Worm (Caenorhabditis elegans) whole organism, young adult: ENCODE results near the gene col-170.

Experiments
- B0019.2 ChIP-seq: fragments of 200-800 bp; sonication (Bioruptor generic); conservative IDR thresholded peaks from 2 replicates; pipeline ENCODE4 v1.3.6; 2022; ENCODE audit warnings: missing genetic modification reagents, missing genetic modification characterization, missing compliant biosample characterization
- B0336.3 ChIP-seq: fragments of 200-800 bp; sonication (Bioruptor generic); IDR thresholded peaks from 2 replicates; pipeline ENCODE4 v1.3.6; 2022; ENCODE audit warnings: missing genetic modification characterization, missing compliant biosample characterization
- F33H1.4 ChIP-seq: fragments of 200-800 bp; sonication (Bioruptor generic); IDR thresholded peaks from 2 replicates; pipeline ENCODE4 v1.3.6; 2022; ENCODE audit warnings: missing genetic modification reagents, missing genetic modification characterization, missing compliant biosample characterization
- F57A8.1 ChIP-seq: fragments of 200-800 bp; sonication (Bioruptor generic); optimal IDR thresholded peaks from 2 replicates; lab custom pipeline; 2018; ENCODE audit warnings: mild to moderate bottlenecking, missing genetic modification characterization, moderate library complexity, missing compliant biosample characterization
- akir-1 ChIP-seq: fragments of 200-800 bp; sonication (Bioruptor generic); optimal IDR thresholded peaks from 2 replicates; lab custom pipeline; 2018; ENCODE audit warnings: mild to moderate bottlenecking, missing genetic modification characterization, moderate library complexity, missing compliant biosample characterization
- ama-1 ChIP-seq, 3 experiments: fragments of 150-350 bp in 1 of 3; sonication (generic microtip) in 2 of 3; optimal IDR thresholded peaks; 2 replicates each; lab custom pipeline; 2014 to 2018; ENCODE audit warnings: missing biosample characterization in 2 of 3, missing genetic modification characterization in 2 of 3, missing genetic modification reagents in 2 of 3
- aptf-3 ChIP-seq: fragments of 200-800 bp; sonication (Bioruptor generic); IDR thresholded peaks from 2 replicates; pipeline ENCODE4 v1.3.6; 2022; ENCODE audit warnings: missing genetic modification characterization, missing compliant biosample characterization
- atf-7 ChIP-seq: sonication (generic microtip); optimal IDR thresholded peaks from 2 replicates; lab custom pipeline; 2017; ENCODE audit warnings: mild to moderate bottlenecking, missing genetic modification characterization, missing compliant biosample characterization
- attf-5 ChIP-seq: fragments of 200-800 bp; sonication (Bioruptor generic); optimal IDR thresholded peaks from 2 replicates; lab custom pipeline; 2018; ENCODE audit warnings: mild to moderate bottlenecking, missing genetic modification characterization, missing compliant biosample characterization
- cebp-1 ChIP-seq, 2 experiments: fragments of 200-800 bp in 1 of 2; sonication (Bioruptor generic) in 1 of 2; sonication (generic microtip) in 1 of 2; IDR thresholded peaks in 1 of 2; optimal IDR thresholded peaks in 1 of 2; 2 replicates each; pipeline versions ENCODE4 v1.3.6 to Lab custom; 2017 to 2022; ENCODE audit warnings: missing compliant biosample characterization in 2 of 2, missing genetic modification characterization in 2 of 2, mild to moderate bottlenecking in 1 of 2, missing genetic modification reagents in 1 of 2, moderate library complexity in 1 of 2
- ceh-100 ChIP-seq: fragments of 200-800 bp; sonication (Bioruptor generic); IDR thresholded peaks from 2 replicates; pipeline ENCODE4 v1.3.6; 2022; ENCODE audit warnings: missing genetic modification reagents, missing genetic modification characterization, missing compliant biosample characterization
- ceh-40 ChIP-seq: fragments of 200-800 bp; sonication (Bioruptor generic); IDR thresholded peaks from 2 replicates; pipeline ENCODE4 v1.3.6; 2022; ENCODE audit warnings: missing genetic modification characterization, missing compliant biosample characterization
- chd-7 ChIP-seq: sonication (generic microtip); optimal IDR thresholded peaks from 2 replicates; lab custom pipeline; 2016; ENCODE audit warnings: mild to moderate bottlenecking, missing genetic modification characterization, moderate library complexity, missing compliant biosample characterization
- die-1 ChIP-seq: sonication (generic microtip); optimal IDR thresholded peaks from 2 replicates; lab custom pipeline; 2016; ENCODE audit warnings: missing genotype, mild to moderate bottlenecking, missing genetic modification characterization, missing compliant biosample characterization
- dpff-1 ChIP-seq: sonication (generic microtip); optimal IDR thresholded peaks from 2 replicates; lab custom pipeline; 2017; ENCODE audit warnings: mild to moderate bottlenecking, missing genetic modification characterization, missing compliant biosample characterization
- dpl-1 ChIP-seq: fragments of 150-350 bp; optimal IDR thresholded peaks from 2 replicates; lab custom pipeline; 2014; ENCODE audit warnings: missing biosample characterization, missing genetic modification reagents, missing genetic modification characterization
- egrh-3 ChIP-seq: fragments of 200-800 bp; sonication (Bioruptor generic); IDR thresholded peaks from 2 replicates; pipeline ENCODE4 v1.3.6; 2022; ENCODE audit warnings: missing genetic modification reagents, missing genetic modification characterization, missing compliant biosample characterization
- ekl-4 ChIP-seq: fragments of 200-800 bp; sonication (Bioruptor generic); IDR thresholded peaks from 2 replicates; pipeline ENCODE4 v1.3.6; 2022; ENCODE audit warnings: missing genetic modification reagents, missing genetic modification characterization, missing compliant biosample characterization
- hmg-20 ChIP-seq: fragments of 200-800 bp; sonication (Bioruptor generic); IDR thresholded peaks from 2 replicates; pipeline ENCODE4 v1.3.6; 2022; ENCODE audit warnings: missing genetic modification reagents, missing genetic modification characterization, missing compliant biosample characterization
- let-607 ChIP-seq, 2 experiments: fragments of 200-800 bp in 1 of 2; sonication (Bioruptor generic) in 1 of 2; sonication (generic microtip) in 1 of 2; optimal IDR thresholded peaks; 2 replicates each; lab custom pipeline; 2016 to 2018; ENCODE audit warnings: mild to moderate bottlenecking in 2 of 2, missing compliant biosample characterization in 2 of 2, missing genetic modification characterization in 2 of 2, moderate library complexity in 2 of 2, missing genotype in 1 of 2
- lin-35 ChIP-seq, 3 experiments: fragments of 150-350 bp in 2 of 3; sonication (generic microtip) in 1 of 3; optimal IDR thresholded peaks; 2 replicates each; lab custom pipeline; 2014 to 2018; ENCODE audit warnings: missing biosample characterization in 3 of 3, missing genetic modification characterization in 3 of 3, missing genetic modification reagents in 3 of 3
- lin-40 ChIP-seq: sonication (generic microtip); optimal IDR thresholded peaks from 2 replicates; lab custom pipeline; 2016; ENCODE audit warnings: missing genetic modification characterization, mild to moderate bottlenecking, missing compliant biosample characterization, missing genotype, missing genetic modification reagents
- lsy-27 ChIP-seq: sonication (generic microtip); optimal IDR thresholded peaks from 2 replicates; lab custom pipeline; 2017; ENCODE audit warnings: missing genetic modification characterization, mild to moderate bottlenecking, missing compliant biosample characterization, antibody characterized with exemption, missing genotype, borderline replicate concordance; ENCODE audit not compliant: insufficient read depth
- madf-10 ChIP-seq: sonication (generic microtip); optimal IDR thresholded peaks from 2 replicates; lab custom pipeline; 2016; ENCODE audit warnings: mild to moderate bottlenecking, missing genetic modification characterization, missing compliant biosample characterization
- madf-6 ChIP-seq: fragments of 200-800 bp; sonication (Bioruptor generic); IDR thresholded peaks from 2 replicates; pipeline ENCODE4 v1.3.6; 2022; ENCODE audit warnings: missing genetic modification reagents, missing genetic modification characterization, missing compliant biosample characterization
- nfya-1 ChIP-seq: sonication (generic microtip); optimal IDR thresholded peaks from 2 replicates; lab custom pipeline; 2017; ENCODE audit warnings: antibody characterized with exemption, missing compliant biosample characterization, missing genetic modification characterization, borderline replicate concordance; ENCODE audit not compliant: insufficient read depth
- nhr-120 ChIP-seq: fragments of 200-800 bp; sonication (Bioruptor generic); IDR thresholded peaks from 2 replicates; pipeline ENCODE4 v1.3.6; 2022; ENCODE audit warnings: missing genetic modification characterization, missing compliant biosample characterization
- nhr-179 ChIP-seq: sonication (generic microtip); optimal IDR thresholded peaks from 2 replicates; lab custom pipeline; 2016; ENCODE audit warnings: mild to moderate bottlenecking, missing genetic modification characterization, missing compliant biosample characterization
- nhr-27 ChIP-seq: fragments of 200-800 bp; sonication (Bioruptor generic); optimal IDR thresholded peaks from 2 replicates; lab custom pipeline; 2018; ENCODE audit warnings: mild to moderate bottlenecking, missing genetic modification characterization, moderate library complexity, missing compliant biosample characterization
- rpc-1 ChIP-seq, 2 experiments: fragments of 150-350 bp in 1 of 2; sonication (generic microtip) in 1 of 2; optimal IDR thresholded peaks; 2 replicates each; lab custom pipeline; 2014 to 2018; ENCODE audit warnings: missing biosample characterization in 1 of 2, missing genetic modification characterization in 1 of 2, missing genetic modification reagents in 1 of 2, missing genotype in 1 of 2
- somi-1 ChIP-seq: fragments of 200-800 bp; sonication (Bioruptor generic); optimal IDR thresholded peaks from 2 replicates; lab custom pipeline; 2018; ENCODE audit warnings: mild to moderate bottlenecking, missing genetic modification characterization, missing compliant biosample characterization
- unc-130 ChIP-seq: sonication (generic microtip); optimal IDR thresholded peaks from 2 replicates; lab custom pipeline; 2016; ENCODE audit warnings: missing genetic modification reagents, missing genetic modification characterization, missing compliant biosample characterization
- zim-3 ChIP-seq: sonication (generic microtip); optimal IDR thresholded peaks from 2 replicates; lab custom pipeline; 2017; ENCODE audit warnings: mild to moderate bottlenecking, missing genetic modification characterization, moderate library complexity, missing compliant biosample characterization
- ztf-25 ChIP-seq: fragments of 200-800 bp; sonication (Bioruptor generic); IDR thresholded peaks from 2 replicates; pipeline ENCODE4 v1.3.6; 2022; ENCODE audit warnings: missing genetic modification reagents, missing genetic modification characterization, missing compliant biosample characterization
- ztf-26 ChIP-seq: sonication (generic microtip); optimal IDR thresholded peaks from 2 replicates; lab custom pipeline; 2017; ENCODE audit warnings: missing genetic modification characterization, missing compliant biosample characterization

Gene col-170

ce11 chrX:6355030-6355635, 23.6 kb downstream of the col-170 start, which contains the start of gene C03B1.5:
TSS of gene C03B1.5 (plus strand) at chrX:6355585.
- TF ChIP-seq cebp-1 (GFP tag; IDR thresholded peaks at IDR 0.05; lab: Robert Waterston, UW) (no peak), cebp-1 (tag; optimal IDR thresholded peaks at IDR 0.05; lab: Kevin White, UChicago) (no peak), lin-40 (tag; lab: Kevin White, UChicago) (no peak), die-1 (tag; lab: Kevin White, UChicago) (no peak), rpc-1 (optimal IDR thresholded peaks at IDR 0.05; lab: Kevin White, UChicago) (no peak), rpc-1 (tag; optimal IDR thresholded peaks at IDR 0.05; lab: Kevin White, UChicago) (no peak), B0019.2 (no peak), aptf-3 (GFP tag; lab: Robert Waterston, UW) (no peak), nhr-27 (no peak), somi-1 (GFP tag; lab: Kevin White, UChicago) (no peak), ztf-26 (tag; lab: Kevin White, UChicago) (no peak), dpl-1 (GFP tag; lab: Kevin White, UChicago) (no peak), ceh-40 (GFP tag; lab: Robert Waterston, UW) (no peak), F33H1.4 (GFP tag; lab: Robert Waterston, UW) (no peak), lin-35 (GFP tag; optimal IDR thresholded peaks at IDR 0.05; lab: Kevin White, UChicago) (no peak), ekl-4 (GFP tag; lab: Robert Waterston, UW) (no peak), nhr-179 (tag; lab: Kevin White, UChicago) (no peak), ceh-100 (GFP tag; lab: Robert Waterston, UW) (no peak), egrh-3 (GFP tag; lab: Robert Waterston, UW) (no peak)

- TF ChIP-seq dpff-1 (tag; lab: Kevin White, UChicago) (no peak), madf-10 (tag; lab: Kevin White, UChicago) (no peak), akir-1 (no peak), rpc-1 (optimal IDR thresholded peaks at IDR 0.05; lab: Kevin White, UChicago) (no peak), rpc-1 (tag; optimal IDR thresholded peaks at IDR 0.05; lab: Kevin White, UChicago) (no peak), nhr-120 (GFP tag; lab: Robert Waterston, UW) (no peak), nfya-1 (tag; lab: Kevin White, UChicago) (no peak), unc-130 (GFP tag; lab: Kevin White, UChicago) (no peak), let-607 (tag; optimal IDR thresholded peaks at IDR 0.05; lab: Kevin White, UChicago) (no peak), hmg-20 (GFP tag; lab: Robert Waterston, UW) (no peak), ama-1 (optimal IDR thresholded peaks at IDR 0.05; lab: Kevin White, UChicago) (no peak), ama-1 (GFP tag; optimal IDR thresholded peaks at IDR 0.05; lab: Kevin White, UChicago) (no peak), lsy-27 (tag; lab: Kevin White, UChicago) (no peak), B0336.3 (GFP tag; lab: Robert Waterston, UW) (no peak), attf-5 (GFP tag; lab: Kevin White, UChicago) (no peak), chd-7 (tag; lab: Kevin White, UChicago) (no peak), zim-3 (tag; lab: Kevin White, UChicago) (no peak), atf-7 (no peak), F57A8.1 (GFP tag; lab: Kevin White, UChicago) (no peak), ztf-25 (GFP tag; lab: Robert Waterston, UW) (no peak), madf-6 (GFP tag; lab: Robert Waterston, UW) (no peak)
Measured at ce11 chrX:6357772-6358171, 26.3 kb downstream of the col-170 start, which contains the start of gene C03B1.10. TSS of gene C03B1.10 (minus strand) at chrX:6357872.
